Worm (Caenorhabditis elegans) whole organism, L4/young adult: ENCODE results near the gene K08D8.10.

Experiments used
- dao-5 ChIP-seq: sonication (generic microtip); optimal IDR thresholded peaks from 2 replicates; lab custom pipeline; 2016; ENCODE audit warnings: missing genotype, missing genetic modification characterization, moderate library complexity, missing compliant biosample characterization
- him-1 ChIP-seq: sonication (generic microtip); optimal IDR thresholded peaks from 2 replicates; lab custom pipeline; 2016; ENCODE audit warnings: missing genotype, missing genetic modification reagents, missing genetic modification characterization, missing compliant biosample characterization

ce11 chrIV:12890445-12890844 lies 9.9 kb upstream of the K08D8.10 start, which contains the start of gene K08D8.6:
- TF ChIP-seq dao-5 (tag; lab: Kevin White, UChicago) (no peak), him-1 (tag; lab: Kevin White, UChicago) (no peak)
